Worm (Caenorhabditis elegans): Measurements from ENCODE around the gene egas-1.

DNA sequence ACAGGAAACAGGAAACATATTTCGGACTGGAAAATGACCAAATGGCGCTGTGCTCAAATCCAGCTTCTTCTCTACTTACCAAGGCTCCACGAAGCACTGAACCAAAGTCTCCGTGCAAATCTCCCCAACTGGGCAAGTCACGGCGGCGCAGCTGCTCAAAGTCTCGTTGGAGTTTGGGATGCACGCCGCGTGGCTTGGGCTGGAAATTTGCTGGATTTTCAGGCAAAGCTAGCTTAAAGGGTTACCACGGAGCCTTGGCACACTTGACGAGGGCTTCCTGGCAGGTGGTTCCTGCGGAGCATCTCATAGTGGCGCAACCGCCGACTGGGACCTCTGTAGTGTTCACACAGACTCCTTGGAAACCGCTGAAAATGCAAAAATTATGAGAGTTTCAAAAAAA, 18.8 kb downstream of the egas-1 start:
- TF ChIP-seq blmp-1 (tag; optimal IDR thresholded peaks at IDR 0.05; ENCODE audit: insufficient read depth) (no peak), Y55F3AM.14 (GFP tag; optimal IDR thresholded peaks at IDR 0.05) (no peak), elt-1 (tag; optimal IDR thresholded peaks at IDR 0.05) (no peak), lin-39 (tag; optimal IDR thresholded peaks at IDR 0.05) (no peak), ztf-11 (tag; optimal IDR thresholded peaks at IDR 0.05) (no peak), mdl-1 (tag; optimal IDR thresholded peaks at IDR 0.05) (no peak), nhr-11 (tag; optimal IDR thresholded peaks at IDR 0.05) (no peak), lin-13 (GFP tag; optimal IDR thresholded peaks at IDR 0.05) (no peak), lsy-2 (tag; optimal IDR thresholded peaks at IDR 0.05) (no peak), nhr-129 (tag; optimal IDR thresholded peaks at IDR 0.05) (no peak), unc-62 (GFP tag; optimal IDR thresholded peaks at IDR 0.05) (no peak), ama-1 (optimal IDR thresholded peaks at IDR 0.05) (no peak)
